Worm (Caenorhabditis elegans) whole organism, L2 larva: ENCODE data around the gene slc-25A18.2.

ENCODE experiments used
- ama-1 ChIP-seq: fragments of 150-350 bp; optimal IDR thresholded peaks from 2 replicates; lab custom pipeline; 2018; ENCODE audit warnings: inconsistent platforms
- egl-27 ChIP-seq: sonication (generic microtip); optimal IDR thresholded peaks from 3 replicates; lab custom pipeline; 2017; ENCODE audit warnings: missing biosample characterization, missing genetic modification reagents, missing genetic modification characterization
- lsy-2 ChIP-seq, 2 experiments: fragments of 150-350 bp in 1 of 2; sonication (generic microtip) in 1 of 2; optimal IDR thresholded peaks; 2 replicates each; lab custom pipeline; 2014 to 2017; ENCODE audit warnings: missing biosample characterization in 2 of 2, missing genetic modification characterization in 2 of 2
- nhr-11 ChIP-seq: fragments of 150-350 bp; optimal IDR thresholded peaks from 2 replicates; lab custom pipeline; 2014; ENCODE audit warnings: missing biosample characterization, missing genetic modification characterization
- nhr-21 ChIP-seq: fragments of 150-350 bp; optimal IDR thresholded peaks from 2 replicates; lab custom pipeline; 2014; ENCODE audit warnings: missing biosample characterization, missing genetic modification characterization
- skn-1 ChIP-seq: sonication (generic microtip); optimal IDR thresholded peaks from 2 replicates; lab custom pipeline; 2017; ENCODE audit warnings: missing biosample characterization, missing genetic modification characterization
- sma-9 ChIP-seq, 2 experiments: fragments of 150-350 bp in 1 of 2; sonication (generic microtip) in 1 of 2; optimal IDR thresholded peaks; 2 replicates each; lab custom pipeline; 2014 to 2016; ENCODE audit warnings: missing genetic modification characterization in 2 of 2, mild to moderate bottlenecking in 1 of 2, missing biosample characterization in 1 of 2, missing compliant biosample characterization in 1 of 2, missing genetic modification reagents in 1 of 2, moderate library complexity in 1 of 2
- unc-62 ChIP-seq: fragments of 150-350 bp; optimal IDR thresholded peaks from 2 replicates; lab custom pipeline; 2014; ENCODE audit warnings: missing biosample characterization, missing genetic modification reagents, missing genetic modification characterization
- zag-1 ChIP-seq: fragments of 150-350 bp; optimal IDR thresholded peaks from 2 replicates; lab custom pipeline; 2014; ENCODE audit warnings: missing biosample characterization, missing genetic modification characterization

DNA sequence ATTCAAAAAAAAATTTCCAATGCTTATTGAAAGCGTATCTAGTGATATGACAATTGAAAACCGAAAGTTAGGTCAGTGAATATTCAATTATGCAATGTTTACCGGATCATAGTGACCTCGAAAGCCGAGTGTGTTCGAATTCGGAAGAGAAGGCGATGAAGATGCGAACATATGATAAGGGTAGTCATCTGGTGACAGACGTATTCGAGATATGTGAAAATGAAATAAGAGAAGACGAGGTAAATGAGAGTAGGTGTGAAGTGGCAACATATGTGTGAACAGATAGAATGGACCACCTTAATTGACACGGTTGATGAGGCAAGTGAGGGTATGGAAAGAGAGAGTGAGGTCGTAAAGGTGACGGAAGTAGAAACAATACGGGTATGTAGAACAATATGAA lies 20.0 kb upstream of the slc-25A18.2 start:
- no peak for TF ChIP-seq nhr-11 (tag; lab: Kevin White, UChicago)
- no peak for TF ChIP-seq skn-1
- no peak for TF ChIP-seq lsy-2 (tag; optimal IDR thresholded peaks at IDR 0.05; lab: Kevin White, UChicago)
- TF ChIP-seq egl-27 (tag; lab: Kevin White, UChicago): no peak
- no peak for TF ChIP-seq unc-62 (GFP tag; lab: Kevin White, UChicago)
- no peak for TF ChIP-seq ama-1 (lab: Kevin White, UChicago)
- TF ChIP-seq sma-9 (GFP tag; optimal IDR thresholded peaks at IDR 0.05; lab: Kevin White, UChicago): no peak
- TF ChIP-seq sma-9 (tag; optimal IDR thresholded peaks at IDR 0.05; lab: Kevin White, UChicago): no peak
- TF ChIP-seq zag-1 (tag; lab: Kevin White, UChicago): no peak
- no peak for TF ChIP-seq nhr-21 (tag; lab: Kevin White, UChicago)
